Fruit fly (Drosophila melanogaster) whole organism, prepupa: ENCODE data around the gene DIP2.

Experiments
- Blimp-1 ChIP-seq: fragments of 200-800 bp; sonication (Bioruptor generic); optimal IDR thresholded peaks from 3 replicates; lab custom pipeline; 2017; ENCODE audit warnings: missing biosample characterization, missing genetic modification characterization, mild to moderate bottlenecking, moderate library complexity, missing genetic modification reagents
- CG11762 ChIP-seq: fragments of 200-800 bp; sonication (Bioruptor generic); optimal IDR thresholded peaks from 3 replicates; lab custom pipeline; 2016; ENCODE audit warnings: missing biosample characterization, missing genetic modification characterization; ENCODE audit not compliant: insufficient read depth
- CG11902 ChIP-seq: fragments of 200-800 bp; sonication (Bioruptor generic); optimal IDR thresholded peaks from 3 replicates; lab custom pipeline; 2016; ENCODE audit warnings: missing biosample characterization, missing genetic modification characterization
- CG1621 ChIP-seq: fragments of 200-800 bp; sonication (Bioruptor generic); optimal IDR thresholded peaks from 3 replicates; lab custom pipeline; 2018; ENCODE audit warnings: missing biosample characterization, mild to moderate bottlenecking, missing genetic modification characterization
- CG16779 ChIP-seq: fragments of 200-800 bp; sonication (Bioruptor generic); optimal IDR thresholded peaks from 3 replicates; lab custom pipeline; 2017; ENCODE audit warnings: missing biosample characterization, mild to moderate bottlenecking, missing genetic modification characterization
- CG3032 ChIP-seq: fragments of 200-800 bp; optimal IDR thresholded peaks from 2 replicates; lab custom pipeline; 2019; ENCODE audit warnings: missing biosample characterization, mild to moderate bottlenecking, missing genetic modification characterization, moderate library complexity
- CG31627 ChIP-seq: fragments of 200-800 bp; sonication (Bioruptor generic); optimal IDR thresholded peaks from 3 replicates; lab custom pipeline; 2016; ENCODE audit warnings: missing biosample characterization, missing genetic modification characterization
- CG32006 ChIP-seq: fragments of 200-800 bp; sonication (Bioruptor generic); optimal IDR thresholded peaks from 3 replicates; lab custom pipeline; 2017; ENCODE audit warnings: missing biosample characterization, mild to moderate bottlenecking, missing genetic modification characterization
- CG34406 ChIP-seq: fragments of 200-800 bp; sonication (Bioruptor generic); optimal IDR thresholded peaks from 3 replicates; lab custom pipeline; 2016; ENCODE audit warnings: missing biosample characterization, missing genetic modification characterization
- CG3919 ChIP-seq: fragments of 200-800 bp; sonication (Bioruptor generic); optimal IDR thresholded peaks from 3 replicates; lab custom pipeline; 2016; ENCODE audit warnings: missing biosample characterization, missing genetic modification characterization
- CG4318 ChIP-seq: fragments of 200-800 bp; sonication (Bioruptor generic); optimal IDR thresholded peaks from 3 replicates; lab custom pipeline; 2017; ENCODE audit warnings: missing biosample characterization, mild to moderate bottlenecking, missing genetic modification characterization
- CG6276 ChIP-seq: fragments of 200-800 bp; sonication (Bioruptor generic); optimal IDR thresholded peaks from 2 replicates; lab custom pipeline; 2017; ENCODE audit warnings: missing biosample characterization, mild to moderate bottlenecking, missing genetic modification characterization
- CG6808 ChIP-seq: fragments of 200-800 bp; sonication (Bioruptor generic); optimal IDR thresholded peaks from 3 replicates; lab custom pipeline; 2017; ENCODE audit warnings: missing biosample characterization, missing genetic modification characterization, mild to moderate bottlenecking, moderate library complexity, missing genetic modification reagents
- CG6854 ChIP-seq: fragments of 200-800 bp; sonication (Bioruptor generic); optimal IDR thresholded peaks from 2 replicates; lab custom pipeline; 2017; ENCODE audit warnings: missing biosample characterization, mild to moderate bottlenecking, missing genetic modification characterization
- CG8319 ChIP-seq: fragments of 200-800 bp; sonication (Bioruptor generic); optimal IDR thresholded peaks from 3 replicates; lab custom pipeline; 2016; ENCODE audit warnings: missing biosample characterization, missing genetic modification characterization
- CG8632 ChIP-seq: fragments of 200-800 bp; sonication (Bioruptor generic); optimal IDR thresholded peaks from 3 replicates; lab custom pipeline; 2016; ENCODE audit warnings: missing biosample characterization, missing genetic modification characterization
- CG9139 ChIP-seq: fragments of 200-800 bp; sonication (Bioruptor generic); optimal IDR thresholded peaks from 3 replicates; lab custom pipeline; 2017; ENCODE audit warnings: missing biosample characterization, mild to moderate bottlenecking, missing genetic modification characterization
- Eip75B ChIP-seq: fragments of 200-800 bp; sonication (Bioruptor generic); optimal IDR thresholded peaks from 3 replicates; lab custom pipeline; 2016; ENCODE audit warnings: missing biosample characterization, missing genetic modification characterization
- Eip78C ChIP-seq: fragments of 200-800 bp; sonication (Bioruptor generic); peaks from one replicate; lab custom pipeline; 2016; ENCODE audit warnings: missing biosample characterization, missing genetic modification characterization
- Ets96B ChIP-seq: fragments of 200-800 bp; optimal IDR thresholded peaks from 2 replicates; lab custom pipeline; 2019; ENCODE audit warnings: missing biosample characterization, mild to moderate bottlenecking, missing genetic modification characterization, moderate library complexity
- Hr39 ChIP-seq: fragments of 200-800 bp; sonication (Bioruptor generic); optimal IDR thresholded peaks from 2 replicates; lab custom pipeline; 2016; ENCODE audit warnings: missing biosample characterization, missing genetic modification characterization
- Lpt ChIP-seq: fragments of 200-800 bp; sonication (Bioruptor generic); optimal IDR thresholded peaks from 3 replicates; lab custom pipeline; 2016; ENCODE audit warnings: missing biosample characterization, missing genetic modification characterization
- OdsH ChIP-seq: fragments of 200-800 bp; sonication (Bioruptor generic); optimal IDR thresholded peaks from 3 replicates; lab custom pipeline; 2016; ENCODE audit warnings: missing biosample characterization, missing genetic modification characterization
- Smox ChIP-seq: fragments of 200-800 bp; sonication (Bioruptor generic); optimal IDR thresholded peaks from 3 replicates; lab custom pipeline; 2016; ENCODE audit warnings: missing biosample characterization, missing genetic modification characterization
- Sox102F ChIP-seq: fragments of 200-800 bp; sonication (Bioruptor generic); optimal IDR thresholded peaks from 2 replicates; lab custom pipeline; 2016; ENCODE audit warnings: missing biosample characterization, mild to moderate bottlenecking, missing genetic modification characterization
- Sox14 ChIP-seq: fragments of 200-800 bp; sonication (Bioruptor generic); optimal IDR thresholded peaks from 3 replicates; lab custom pipeline; 2016; ENCODE audit warnings: missing biosample characterization, missing genetic modification characterization
- acj6 ChIP-seq: fragments of 200-800 bp; sonication (Bioruptor generic); optimal IDR thresholded peaks from 3 replicates; lab custom pipeline; 2016; ENCODE audit warnings: missing biosample characterization, missing genetic modification characterization
- dac ChIP-seq: fragments of 200-800 bp; sonication (Bioruptor generic); optimal IDR thresholded peaks from 2 replicates; lab custom pipeline; 2017; ENCODE audit warnings: missing biosample characterization, mild to moderate bottlenecking, missing genetic modification characterization
- eg ChIP-seq: fragments of 200-800 bp; sonication (Bioruptor generic); IDR thresholded peaks from 3 replicates; pipeline ENCODE4 v1.3.6; 2022; ENCODE audit warnings: missing biosample characterization, missing genetic modification characterization
- esn ChIP-seq: fragments of 200-800 bp; sonication (Bioruptor generic); optimal IDR thresholded peaks from 2 replicates; lab custom pipeline; 2016; ENCODE audit warnings: missing biosample characterization, mild to moderate bottlenecking, missing genetic modification characterization, moderate library complexity
- fd59A ChIP-seq: fragments of 200-800 bp; sonication (Bioruptor generic); optimal IDR thresholded peaks from 2 replicates; lab custom pipeline; 2017; ENCODE audit warnings: missing biosample characterization, mild to moderate bottlenecking, missing genetic modification characterization, missing genetic modification reagents
- fd85E ChIP-seq: fragments of 200-800 bp; sonication (Bioruptor generic); optimal IDR thresholded peaks from 3 replicates; lab custom pipeline; 2016; ENCODE audit warnings: missing biosample characterization, missing genetic modification characterization
- fkh ChIP-seq: fragments of 200-800 bp; sonication (Bioruptor generic); optimal IDR thresholded peaks from 3 replicates; lab custom pipeline; 2017; ENCODE audit warnings: missing biosample characterization, mild to moderate bottlenecking, missing genetic modification characterization, moderate library complexity
- lz ChIP-seq: fragments of 200-800 bp; sonication (Bioruptor generic); optimal IDR thresholded peaks from 3 replicates; lab custom pipeline; 2016; ENCODE audit warnings: missing biosample characterization, missing genetic modification characterization
- net ChIP-seq: fragments of 200-800 bp; sonication (Bioruptor generic); optimal IDR thresholded peaks from 3 replicates; lab custom pipeline; 2016; ENCODE audit warnings: missing biosample characterization, missing genetic modification characterization
- pdm3 ChIP-seq: fragments of 200-800 bp; sonication (Bioruptor generic); optimal IDR thresholded peaks from 3 replicates; lab custom pipeline; 2016; ENCODE audit warnings: missing biosample characterization, missing genetic modification characterization
- spab ChIP-seq: fragments of 200-800 bp; sonication (Bioruptor generic); optimal IDR thresholded peaks from 2 replicates; lab custom pipeline; 2017; ENCODE audit warnings: missing biosample characterization, mild to moderate bottlenecking, missing genetic modification characterization, missing genetic modification reagents
- ss ChIP-seq, 2 experiments: fragments of 200-800 bp; sonication (Bioruptor generic); optimal IDR thresholded peaks; 2 replicates in 1 of 2; 3 replicates in 1 of 2; lab custom pipeline; 2017 to 2018; ENCODE audit warnings: mild to moderate bottlenecking in 2 of 2, missing biosample characterization in 2 of 2, missing genetic modification characterization in 2 of 2, moderate library complexity in 1 of 2
- vri ChIP-seq: fragments of 200-800 bp; sonication (Bioruptor generic); optimal IDR thresholded peaks from 3 replicates; lab custom pipeline; 2016; ENCODE audit warnings: missing biosample characterization, mild to moderate bottlenecking, missing genetic modification characterization

The DIP2 gene

DNA sequence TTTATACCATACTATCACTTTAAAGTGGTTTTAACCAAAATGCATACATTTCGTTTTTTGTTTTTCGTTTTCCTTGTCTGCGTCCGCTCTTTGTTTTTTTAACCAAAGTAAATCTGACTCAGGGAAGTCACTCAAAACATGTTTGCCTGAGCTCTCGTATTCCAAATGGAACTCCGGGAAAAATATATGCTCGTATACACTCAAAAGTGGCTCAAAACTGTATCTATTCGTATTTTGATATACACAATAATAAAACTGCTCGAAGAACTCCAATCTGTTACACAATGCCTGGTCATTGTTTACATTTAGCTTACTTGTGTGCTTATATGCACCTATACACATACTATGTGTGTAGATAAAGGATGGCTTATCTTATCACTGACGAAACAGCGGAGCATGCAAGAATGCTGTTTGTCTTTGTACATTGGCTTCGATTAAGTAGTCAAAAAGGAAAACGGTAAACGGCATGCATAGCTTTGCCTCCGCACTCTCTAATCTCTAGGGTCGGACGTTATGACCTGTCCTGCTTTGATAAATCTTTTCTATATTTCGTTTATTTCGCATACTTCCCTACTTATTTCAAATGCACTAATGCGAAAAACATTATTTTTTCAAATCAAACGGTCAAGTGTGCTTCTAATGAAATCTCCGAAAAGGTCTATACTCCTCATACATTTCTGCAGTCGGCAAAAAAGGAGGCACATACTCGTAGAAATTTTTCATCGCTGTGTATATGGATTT lies 13.2 kb upstream of the DIP2 start, which contains the start of gene miple2 (continued):
- TF ChIP-seq spab (GFP tag; lab: Kevin White, UChicago) (peak; percentile 57), CG8632 (GFP tag; lab: Kevin White, UChicago) (peak; percentile 59), Sox14 (GFP tag; lab: Kevin White, UChicago) (peak; percentile 84), pdm3 (GFP tag; lab: Kevin White, UChicago) (peak; percentile 74), Ets96B (tag; lab: Kevin White, UChicago) (peak; percentile 69), dac (peak; percentile 21), Smox (GFP tag; lab: Kevin White, UChicago) (peak; percentile 73), CG11902 (no peak), net (GFP tag; lab: Kevin White, UChicago) (peak; percentile 50), CG32006 (GFP tag; lab: Kevin White, UChicago) (peak; percentile 86), CG16779 (tag; lab: Kevin White, UChicago) (peak; percentile 43), lz (GFP tag; lab: Kevin White, UChicago) (peak; percentile 59), CG8319 (peak; percentile 32), CG11762 (GFP tag; lab: Kevin White, UChicago) (peak; percentile 67), CG6854 (GFP tag; lab: Kevin White, UChicago) (peak; percentile 12), CG9139 (GFP tag; lab: Kevin White, UChicago) (no peak), Eip75B (GFP tag; lab: Kevin White, UChicago) (peak; percentile 69), CG6276 (peak; percentile 61), Hr39 (GFP tag; lab: Kevin White, UChicago) (peak; percentile 56), fd59A (peak; percentile 67), CG34406 (GFP tag; lab: Kevin White, UChicago) (peak; percentile 7), OdsH (GFP tag; lab: Kevin White, UChicago) (peak; percentile 61), fkh (peak; percentile 97), fd85E (GFP tag; lab: Kevin White, UChicago) (no peak), CG3032 (tag; lab: Kevin White, UChicago) (peak; percentile 62), acj6 (peak; percentile 64), CG31627 (GFP tag; lab: Kevin White, UChicago) (peak; percentile 65), CG6808 (GFP tag; lab: Kevin White, UChicago) (peak; percentile 41), Sox102F (GFP tag; lab: Kevin White, UChicago) (peak; percentile 64), esn (GFP tag; lab: Kevin White, UChicago) (peak; percentile 74), ss (GFP tag; optimal IDR thresholded peaks at IDR 0.05; lab: Kevin White, UChicago) (peak; percentile 64 to 70), CG4318 (GFP tag; lab: Kevin White, UChicago) (no peak), CG3919 (GFP tag; lab: Kevin White, UChicago) (peak; percentile 58), Lpt (GFP tag; lab: Kevin White, UChicago) (peak; percentile 60), CG1621 (tag; lab: Kevin White, UChicago) (peak; percentile 9), Blimp-1 (GFP tag; lab: Kevin White, UChicago) (peak; percentile 16), vri (GFP tag; lab: Kevin White, UChicago) (peak; percentile 90)

DNA sequence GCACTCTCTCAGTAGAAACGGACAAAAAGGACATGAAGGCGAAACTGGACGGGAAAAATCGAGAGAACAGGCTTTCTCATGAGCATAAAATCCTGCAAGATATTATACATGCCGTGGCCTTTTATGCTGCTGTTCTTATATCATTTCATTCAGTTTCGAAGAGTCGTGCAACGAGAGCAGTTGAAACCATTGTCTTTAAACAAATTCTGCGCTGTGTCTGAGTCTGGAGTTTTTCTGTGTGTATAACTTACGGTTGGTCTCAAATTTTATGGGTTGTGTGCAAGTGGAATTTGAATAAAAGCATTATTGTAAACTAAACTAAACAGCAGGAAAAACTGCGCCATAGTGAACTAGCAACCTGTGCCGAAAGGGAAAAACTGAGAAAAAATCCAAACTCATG lies 9.9 kb upstream of the DIP2 start:
- TF ChIP-seq Eip78C (peak; percentile 60), CG1621 (tag; lab: Kevin White, UChicago) (no peak), eg (GFP tag; lab: Robert Waterston, UW) (0 out of 3 replicates have a peak, but pooled peaks have one; percentile 16)
- TF ChIP-seq, all 60 proteins: peak for 2
